Fruit fly (Drosophila melanogaster) whole organism, pupa: ENCODE results near the gene Sos.

Source experiments
- CG10348 ChIP-seq: fragments of 200-800 bp; sonication (Bioruptor generic); IDR thresholded peaks from 2 replicates; pipeline ENCODE4 v1.3.6; 2022; ENCODE audit warnings: missing biosample characterization, missing genetic modification characterization
- CG12605 ChIP-seq: fragments of 200-800 bp; sonication (Bioruptor generic); IDR thresholded peaks from 2 replicates; pipeline ENCODE4 v1.3.6; 2022; ENCODE audit warnings: missing biosample characterization, missing genetic modification characterization
- CG14655 ChIP-seq: fragments of 200-800 bp; sonication (Bioruptor generic); optimal IDR thresholded peaks from 3 replicates; lab custom pipeline; 2017; ENCODE audit warnings: mild to moderate bottlenecking, missing biosample characterization, missing genetic modification reagents, missing genetic modification characterization
- CG34367 ChIP-seq: fragments of 200-800 bp; sonication (Bioruptor generic); optimal IDR thresholded peaks from 2 replicates; lab custom pipeline; 2018; ENCODE audit warnings: missing biosample characterization, mild to moderate bottlenecking, missing genetic modification characterization
- CG8159 ChIP-seq: fragments of 200-800 bp; sonication (Bioruptor generic); optimal IDR thresholded peaks from 3 replicates; lab custom pipeline; 2018; ENCODE audit warnings: missing biosample characterization, mild to moderate bottlenecking, missing genetic modification characterization, moderate library complexity
- CG8301 ChIP-seq: fragments of 200-800 bp; sonication (Bioruptor generic); optimal IDR thresholded peaks from 2 replicates; lab custom pipeline; 2018; ENCODE audit warnings: missing biosample characterization, mild to moderate bottlenecking, missing genetic modification characterization
- CG9948 ChIP-seq: fragments of 200-800 bp; sonication (Bioruptor generic); optimal IDR thresholded peaks from 2 replicates; lab custom pipeline; 2018; ENCODE audit warnings: missing biosample characterization, mild to moderate bottlenecking, missing genetic modification characterization, moderate library complexity
- Snoo ChIP-seq: fragments of 200-800 bp; sonication (Bioruptor generic); optimal IDR thresholded peaks from 3 replicates; lab custom pipeline; 2017; ENCODE audit warnings: missing biosample characterization, mild to moderate bottlenecking, missing genetic modification characterization, inconsistent platforms
- fd96Ca ChIP-seq: fragments of 200-800 bp; sonication (Bioruptor generic); IDR thresholded peaks from 3 replicates; pipeline ENCODE4 v1.3.6; 2022; ENCODE audit warnings: missing biosample characterization, missing genetic modification characterization
- gl ChIP-seq: fragments of 200-800 bp; sonication (Bioruptor generic); optimal IDR thresholded peaks from 2 replicates; lab custom pipeline; 2018; ENCODE audit warnings: missing biosample characterization, mild to moderate bottlenecking, missing genetic modification characterization

DNA sequence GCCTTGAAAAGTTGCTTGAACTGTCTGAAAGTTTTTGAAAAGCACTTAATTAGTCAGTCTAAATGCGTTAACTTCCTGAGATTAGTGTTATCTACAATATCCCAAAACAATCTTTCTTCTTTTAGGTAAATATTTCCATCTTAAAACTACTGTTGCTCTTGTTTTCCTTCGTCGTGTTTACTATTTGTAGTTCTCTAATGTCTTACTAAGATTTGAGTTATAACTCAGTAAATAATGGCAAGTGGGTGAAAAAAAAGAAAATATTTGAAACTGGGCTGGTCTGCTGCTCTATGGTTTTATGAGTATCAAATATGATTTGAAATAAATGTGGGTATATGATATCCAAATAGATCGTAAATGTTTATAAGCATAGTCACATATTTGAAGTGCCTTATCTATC is 12.4 kb upstream of the Sos start:
- TF ChIP-seq CG9948 (tag; lab: Kevin White, UChicago), result no peak
- no peak for TF ChIP-seq CG10348 (GFP tag; lab: Robert Waterston, UW)
- TF ChIP-seq CG14655 (GFP tag; lab: Kevin White, UChicago), result no peak
- no peak for TF ChIP-seq fd96Ca (GFP tag; lab: Robert Waterston, UW)
- no peak for TF ChIP-seq Snoo (tag; lab: Kevin White, UChicago)
- no peak for TF ChIP-seq CG34367 (tag; lab: Kevin White, UChicago)
- TF ChIP-seq CG8159 (tag; lab: Kevin White, UChicago), result no peak
- TF ChIP-seq gl (tag; lab: Kevin White, UChicago), result no peak
- TF ChIP-seq CG8301 (tag; lab: Kevin White, UChicago), result no peak
- TF ChIP-seq CG12605 (GFP tag; lab: Robert Waterston, UW), result no peak
